Fruit fly (Drosophila melanogaster) whole organism, prepupa: ENCODE measurements around the gene Hsp60C.

Experiments
- CG10631 ChIP-seq: fragments of 200-800 bp; sonication (Bioruptor generic); optimal IDR thresholded peaks from 2 replicates; lab custom pipeline; 2016; ENCODE audit warnings: missing biosample characterization, missing genetic modification characterization
- CG11902 ChIP-seq: fragments of 200-800 bp; sonication (Bioruptor generic); optimal IDR thresholded peaks from 3 replicates; lab custom pipeline; 2016; ENCODE audit warnings: missing biosample characterization, missing genetic modification characterization
- CG1621 ChIP-seq: fragments of 200-800 bp; sonication (Bioruptor generic); optimal IDR thresholded peaks from 3 replicates; lab custom pipeline; 2018; ENCODE audit warnings: missing biosample characterization, mild to moderate bottlenecking, missing genetic modification characterization
- CG16779 ChIP-seq: fragments of 200-800 bp; sonication (Bioruptor generic); optimal IDR thresholded peaks from 3 replicates; lab custom pipeline; 2017; ENCODE audit warnings: missing biosample characterization, mild to moderate bottlenecking, missing genetic modification characterization
- CG31627 ChIP-seq: fragments of 200-800 bp; sonication (Bioruptor generic); optimal IDR thresholded peaks from 3 replicates; lab custom pipeline; 2016; ENCODE audit warnings: missing biosample characterization, missing genetic modification characterization
- CG32006 ChIP-seq: fragments of 200-800 bp; sonication (Bioruptor generic); optimal IDR thresholded peaks from 3 replicates; lab custom pipeline; 2017; ENCODE audit warnings: missing biosample characterization, mild to moderate bottlenecking, missing genetic modification characterization
- CG3919 ChIP-seq: fragments of 200-800 bp; sonication (Bioruptor generic); optimal IDR thresholded peaks from 3 replicates; lab custom pipeline; 2016; ENCODE audit warnings: missing biosample characterization, missing genetic modification characterization
- CG4318 ChIP-seq: fragments of 200-800 bp; sonication (Bioruptor generic); optimal IDR thresholded peaks from 3 replicates; lab custom pipeline; 2017; ENCODE audit warnings: missing biosample characterization, mild to moderate bottlenecking, missing genetic modification characterization
- CG6163 ChIP-seq: fragments of 200-800 bp; sonication (Bioruptor generic); IDR thresholded peaks from 3 replicates; pipeline ENCODE4 v1.3.6; 2022; ENCODE audit warnings: missing biosample characterization, missing genetic modification characterization
- CG6276 ChIP-seq: fragments of 200-800 bp; sonication (Bioruptor generic); optimal IDR thresholded peaks from 2 replicates; lab custom pipeline; 2017; ENCODE audit warnings: missing biosample characterization, mild to moderate bottlenecking, missing genetic modification characterization
- CG6792 ChIP-seq: fragments of 200-800 bp; sonication (Bioruptor generic); optimal IDR thresholded peaks from 3 replicates; lab custom pipeline; 2016; ENCODE audit warnings: missing biosample characterization, missing genetic modification characterization
- CG6808 ChIP-seq: fragments of 200-800 bp; sonication (Bioruptor generic); optimal IDR thresholded peaks from 3 replicates; lab custom pipeline; 2017; ENCODE audit warnings: missing biosample characterization, missing genetic modification characterization, mild to moderate bottlenecking, moderate library complexity, missing genetic modification reagents
- CG6854 ChIP-seq: fragments of 200-800 bp; sonication (Bioruptor generic); optimal IDR thresholded peaks from 2 replicates; lab custom pipeline; 2017; ENCODE audit warnings: missing biosample characterization, mild to moderate bottlenecking, missing genetic modification characterization
- CG7368 ChIP-seq: fragments of 200-800 bp; sonication (Bioruptor generic); optimal IDR thresholded peaks from 3 replicates; lab custom pipeline; 2016; ENCODE audit warnings: missing biosample characterization, missing genetic modification characterization
- CG8119 ChIP-seq: fragments of 200-800 bp; sonication (Bioruptor generic); IDR thresholded peaks from 3 replicates; pipeline ENCODE4 v1.3.6; 2022; ENCODE audit warnings: missing biosample characterization, missing genetic modification characterization
- CG9139 ChIP-seq: fragments of 200-800 bp; sonication (Bioruptor generic); optimal IDR thresholded peaks from 3 replicates; lab custom pipeline; 2017; ENCODE audit warnings: missing biosample characterization, mild to moderate bottlenecking, missing genetic modification characterization
- Eip75B ChIP-seq: fragments of 200-800 bp; sonication (Bioruptor generic); optimal IDR thresholded peaks from 3 replicates; lab custom pipeline; 2016; ENCODE audit warnings: missing biosample characterization, missing genetic modification characterization
- Eip78C ChIP-seq: fragments of 200-800 bp; sonication (Bioruptor generic); peaks from one replicate; lab custom pipeline; 2016; ENCODE audit warnings: missing biosample characterization, missing genetic modification characterization
- Eip93F ChIP-seq: fragments of 200-800 bp; sonication (Bioruptor generic); optimal IDR thresholded peaks from 2 replicates; lab custom pipeline; 2016; ENCODE audit warnings: missing biosample characterization, mild to moderate bottlenecking, missing genetic modification characterization
- Ets96B ChIP-seq: fragments of 200-800 bp; optimal IDR thresholded peaks from 2 replicates; lab custom pipeline; 2019; ENCODE audit warnings: missing biosample characterization, mild to moderate bottlenecking, missing genetic modification characterization, moderate library complexity
- Gug ChIP-seq: fragments of 200-800 bp; sonication (Bioruptor generic); IDR thresholded peaks from 2 replicates; pipeline ENCODE4 v1.3.6; 2022; ENCODE audit warnings: missing biosample characterization, missing genetic modification characterization
- Hr39 ChIP-seq: fragments of 200-800 bp; sonication (Bioruptor generic); optimal IDR thresholded peaks from 2 replicates; lab custom pipeline; 2016; ENCODE audit warnings: missing biosample characterization, missing genetic modification characterization
- Lpt ChIP-seq: fragments of 200-800 bp; sonication (Bioruptor generic); optimal IDR thresholded peaks from 3 replicates; lab custom pipeline; 2016; ENCODE audit warnings: missing biosample characterization, missing genetic modification characterization
- OdsH ChIP-seq: fragments of 200-800 bp; sonication (Bioruptor generic); optimal IDR thresholded peaks from 3 replicates; lab custom pipeline; 2016; ENCODE audit warnings: missing biosample characterization, missing genetic modification characterization
- Sox14 ChIP-seq: fragments of 200-800 bp; sonication (Bioruptor generic); optimal IDR thresholded peaks from 3 replicates; lab custom pipeline; 2016; ENCODE audit warnings: missing biosample characterization, missing genetic modification characterization
- Sox15 ChIP-seq: fragments of 200-800 bp; sonication (Bioruptor generic); optimal IDR thresholded peaks from 3 replicates; lab custom pipeline; 2016; ENCODE audit warnings: missing biosample characterization, missing genetic modification characterization
- achi ChIP-seq: fragments of 200-800 bp; sonication (Bioruptor generic); optimal IDR thresholded peaks from 3 replicates; lab custom pipeline; 2016; ENCODE audit warnings: missing biosample characterization, missing genetic modification characterization
- dsx ChIP-seq: fragments of 200-800 bp; optimal IDR thresholded peaks from 3 replicates; lab custom pipeline; 2019; ENCODE audit warnings: missing biosample characterization, mild to moderate bottlenecking, missing genetic modification characterization, moderate library complexity; ENCODE audit not compliant: poor library complexity, severe bottlenecking
- eg ChIP-seq: fragments of 200-800 bp; sonication (Bioruptor generic); IDR thresholded peaks from 3 replicates; pipeline ENCODE4 v1.3.6; 2022; ENCODE audit warnings: missing biosample characterization, missing genetic modification characterization
- fd59A ChIP-seq: fragments of 200-800 bp; sonication (Bioruptor generic); optimal IDR thresholded peaks from 2 replicates; lab custom pipeline; 2017; ENCODE audit warnings: missing biosample characterization, mild to moderate bottlenecking, missing genetic modification characterization, missing genetic modification reagents
- fd85E ChIP-seq: fragments of 200-800 bp; sonication (Bioruptor generic); optimal IDR thresholded peaks from 3 replicates; lab custom pipeline; 2016; ENCODE audit warnings: missing biosample characterization, missing genetic modification characterization
- net ChIP-seq: fragments of 200-800 bp; sonication (Bioruptor generic); optimal IDR thresholded peaks from 3 replicates; lab custom pipeline; 2016; ENCODE audit warnings: missing biosample characterization, missing genetic modification characterization
- salr ChIP-seq, 2 experiments: fragments of 200-800 bp; sonication (Bioruptor generic); optimal IDR thresholded peaks; 3 replicates each; lab custom pipeline; 2016 to 2018; ENCODE audit warnings: missing biosample characterization in 2 of 2, missing genetic modification characterization in 2 of 2, mild to moderate bottlenecking in 1 of 2
- spab ChIP-seq: fragments of 200-800 bp; sonication (Bioruptor generic); optimal IDR thresholded peaks from 2 replicates; lab custom pipeline; 2017; ENCODE audit warnings: missing biosample characterization, mild to moderate bottlenecking, missing genetic modification characterization, missing genetic modification reagents
- ss ChIP-seq, 2 experiments: fragments of 200-800 bp; sonication (Bioruptor generic); optimal IDR thresholded peaks; 2 replicates in 1 of 2; 3 replicates in 1 of 2; lab custom pipeline; 2017 to 2018; ENCODE audit warnings: mild to moderate bottlenecking in 2 of 2, missing biosample characterization in 2 of 2, missing genetic modification characterization in 2 of 2, moderate library complexity in 1 of 2
- svp ChIP-seq: fragments of 200-800 bp; sonication (Bioruptor generic); peaks from one replicate; lab custom pipeline; 2016; ENCODE audit warnings: missing biosample characterization, missing genetic modification characterization

Gene Hsp60C

DNA sequence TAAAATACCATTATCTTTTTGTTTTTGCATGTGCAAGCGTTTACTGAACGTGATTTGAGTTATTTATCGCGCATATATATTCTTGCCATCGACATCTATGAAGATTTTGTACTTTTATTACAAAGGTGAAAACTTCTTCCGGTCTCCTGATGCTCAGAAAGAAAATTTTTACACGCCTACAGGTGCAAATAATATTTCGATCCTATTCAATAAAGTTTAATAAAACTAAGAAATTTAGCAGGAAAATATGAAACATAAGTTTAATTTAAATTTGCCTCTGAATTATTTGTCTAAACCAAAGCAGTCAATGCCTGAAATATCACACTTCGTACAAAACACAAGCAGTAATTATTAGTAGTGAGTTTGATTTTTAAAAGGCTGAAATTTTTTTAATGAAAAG lies at the start of gene Hsp60C:
Gene Hsp60C (plus strand): TSS at position 301 of the 400 bp plus-strand sequence.
- TF ChIP-seq Eip75B (GFP tag; lab: Kevin White, UChicago): no peak
- no peak for TF ChIP-seq Eip78C (GFP tag; lab: Kevin White, UChicago)
- no peak for TF ChIP-seq svp (GFP tag; lab: Kevin White, UChicago)
- TF ChIP-seq CG6854 (GFP tag; lab: Kevin White, UChicago): no peak
- TF ChIP-seq OdsH (GFP tag; lab: Kevin White, UChicago): no peak
- TF ChIP-seq CG6792 (GFP tag; lab: Kevin White, UChicago): no peak
- no peak for TF ChIP-seq eg
- TF ChIP-seq CG4318 (GFP tag; lab: Kevin White, UChicago): no peak

DNA sequence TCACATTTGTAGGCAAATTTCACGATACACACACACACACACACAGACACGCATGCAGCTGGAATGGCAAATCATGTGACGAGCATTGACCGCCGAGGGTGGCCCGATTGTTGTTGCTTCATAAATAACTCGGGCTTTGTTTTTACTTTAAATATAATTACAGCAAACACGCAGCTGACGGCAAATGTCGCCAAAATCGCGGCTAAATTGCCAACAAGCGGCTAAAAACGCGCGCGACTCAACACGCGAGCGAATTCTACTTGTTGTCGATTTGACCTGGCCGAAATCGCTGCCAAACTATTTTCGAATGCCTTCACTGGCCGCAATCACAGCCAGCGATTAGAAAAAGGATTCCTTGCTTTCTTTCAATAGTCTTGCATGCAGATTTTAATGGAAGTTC lies 45.4 kb upstream of the Hsp60C start:
- no peak for TF ChIP-seq Sox14 (GFP tag; lab: Kevin White, UChicago)
- no peak for TF ChIP-seq fd59A (GFP tag; lab: Kevin White, UChicago)
- TF ChIP-seq CG31627: no peak
- TF ChIP-seq CG9139 (GFP tag; lab: Kevin White, UChicago): no peak
- TF ChIP-seq salr (GFP tag; optimal IDR thresholded peaks at IDR 0.05; lab: Kevin White, UChicago): no peak
- TF ChIP-seq Hr39 (GFP tag; lab: Kevin White, UChicago): no peak
- TF ChIP-seq Lpt (GFP tag; lab: Kevin White, UChicago): no peak

DNA sequence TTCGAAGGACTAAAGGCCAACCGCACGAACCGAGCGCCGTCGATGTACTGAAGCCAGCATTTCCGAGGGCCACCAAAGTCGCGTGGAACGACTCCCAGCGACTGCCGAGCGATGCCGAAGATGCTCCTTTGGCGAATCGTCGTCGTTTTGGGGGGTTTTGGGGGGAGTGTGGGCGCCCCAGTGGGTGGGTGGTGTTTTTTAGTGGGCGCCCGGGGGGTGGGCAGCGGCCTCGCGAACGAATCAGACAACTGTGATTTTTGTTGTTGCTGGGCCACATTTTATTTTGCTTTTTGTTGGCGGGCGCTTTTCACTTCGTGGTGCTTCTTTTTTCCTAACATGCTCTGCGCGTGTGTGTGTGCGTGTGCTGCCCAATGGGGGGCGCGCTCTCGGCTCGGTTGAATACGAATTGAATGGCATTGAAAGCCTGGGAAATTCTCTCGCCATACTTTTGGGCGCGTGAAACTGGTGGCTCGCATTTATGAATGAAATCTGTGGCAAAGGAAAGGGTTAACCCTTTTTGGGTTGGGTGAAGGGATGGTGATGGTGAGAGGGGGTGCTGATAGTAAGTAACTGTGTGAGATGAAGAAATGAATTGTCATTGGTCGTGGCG lies 44.6 kb upstream of the Hsp60C start, which contains the start of gene DIP-eta:
Gene DIP-eta (minus strand): TSS at position 51 of the 610 bp plus-strand sequence.
- peak; percentile 7 for TF ChIP-seq dsx (GFP tag; lab: Kevin White, UChicago)
- TF ChIP-seq ss (GFP tag; optimal IDR thresholded peaks at IDR 0.05; lab: Kevin White, UChicago): peak; percentile 40 to 71
- no peak for TF ChIP-seq CG10631 (GFP tag; lab: Kevin White, UChicago)
- TF ChIP-seq CG16779 (tag; lab: Kevin White, UChicago): peak; percentile 48
- peak; percentile 33 for TF ChIP-seq spab
- peak; percentile 12 for TF ChIP-seq Eip78C (GFP tag; lab: Kevin White, UChicago)
- peak; percentile 15 for TF ChIP-seq svp (GFP tag; lab: Kevin White, UChicago)
- no peak for TF ChIP-seq CG11902 (GFP tag; lab: Kevin White, UChicago)
- peak; percentile 45 for TF ChIP-seq CG6808 (GFP tag; lab: Kevin White, UChicago)
- no peak for TF ChIP-seq fd85E (GFP tag; lab: Kevin White, UChicago)
- TF ChIP-seq Eip93F: no peak
- TF ChIP-seq CG6276: peak; percentile 52
- TF ChIP-seq net: peak; percentile 37
- TF ChIP-seq CG31627: no peak
- no peak for TF ChIP-seq CG4318 (GFP tag; lab: Kevin White, UChicago)
- peak; percentile 40 for TF ChIP-seq CG9139 (GFP tag; lab: Kevin White, UChicago)
- TF ChIP-seq eg: peak; percentile 83
- no peak for TF ChIP-seq Gug (GFP tag; lab: Robert Waterston, UW)
- TF ChIP-seq CG8119 (GFP tag; lab: Robert Waterston, UW): peak; percentile 52
- TF ChIP-seq CG32006: no peak
- peak; percentile 18 for TF ChIP-seq achi (GFP tag; lab: Kevin White, UChicago)
- peak; percentile 3 for TF ChIP-seq CG3919 (GFP tag; lab: Kevin White, UChicago)
- TF ChIP-seq Ets96B (tag; lab: Kevin White, UChicago): peak; percentile 20
- TF ChIP-seq Sox15 (GFP tag; lab: Kevin White, UChicago): no peak
- TF ChIP-seq CG6163 (GFP tag; lab: Robert Waterston, UW): peak; percentile 76; the same call in 2 of the 3 replicates
- TF ChIP-seq CG7368 (GFP tag; lab: Kevin White, UChicago): peak; percentile 48
- TF ChIP-seq CG1621: peak; percentile 26
